Fruit fly (Drosophila melanogaster): Measurements from ENCODE around the gene CG42692.

The CG42692 gene

dm6 chr2L:14007801-14008200 lies at the start of gene CG42692:
CG42692 (plus strand) TSS chr2L:14008101.
- TF ChIP-seq fd85E (GFP tag; optimal IDR thresholded peaks at IDR 0.05) (no peak), Hr38 (GFP tag; optimal IDR thresholded peaks at IDR 0.05) (no peak), Eip93F (GFP tag; optimal IDR thresholded peaks at IDR 0.05) (no peak), svp (GFP tag) (peak; percentile 12), Hr4 (GFP tag; optimal IDR thresholded peaks at IDR 0.05) (no peak), CG32006 (GFP tag; optimal IDR thresholded peaks at IDR 0.05) (no peak), CG3032 (tag; optimal IDR thresholded peaks at IDR 0.05) (no peak), CG11902 (GFP tag; optimal IDR thresholded peaks at IDR 0.05) (no peak)

- TF ChIP-seq topi (GFP tag; optimal IDR thresholded peaks at IDR 0.05) (no peak), CG9139 (GFP tag; optimal IDR thresholded peaks at IDR 0.05) (peak; percentile 19)
Measured at dm6 chr2L:13960399-13960798, 47.5 kb upstream of the CG42692 start.

- TF ChIP-seq cyc (GFP tag; optimal IDR thresholded peaks at IDR 0.05) (no peak), svp (GFP tag) (peak; percentile 71), Eip78C (GFP tag) (peak; percentile 59)
Measured at dm6 chr2L:13963467-13964122, 44.3 kb upstream of the CG42692 start, which contains the start of gene NimB1. NimB1 (plus strand) TSS chr2L:13963507.

DNA sequence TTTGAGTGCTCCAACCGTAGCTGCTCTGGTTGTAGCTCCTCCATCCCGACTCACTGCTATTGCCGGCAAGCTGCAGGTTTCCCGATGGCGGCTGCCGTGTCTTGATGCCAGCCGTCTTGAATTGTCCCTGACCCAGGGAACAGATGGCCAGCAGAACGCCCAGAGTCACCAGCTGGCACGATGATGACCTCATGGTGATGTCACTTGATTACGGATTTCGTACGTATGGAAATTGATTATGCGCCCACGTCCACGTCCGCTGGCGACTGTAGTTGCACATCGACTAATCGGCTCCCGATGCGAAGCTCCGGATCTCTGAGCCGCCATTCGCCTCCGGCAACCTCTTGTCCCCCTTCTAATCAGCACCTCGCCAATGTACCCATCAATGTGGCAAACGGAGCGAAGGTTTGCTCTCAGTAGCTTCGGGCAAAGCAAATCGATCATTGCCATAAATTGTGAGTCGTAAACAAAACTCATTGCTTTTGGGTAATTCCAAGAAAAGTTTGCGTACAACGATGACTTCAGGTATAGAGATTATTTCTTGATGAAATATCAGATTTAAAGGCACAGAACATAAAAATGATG lies 41.1 kb upstream of the CG42692 start, which contains the start of gene NimB2:
NimB2 (minus strand) TSS at position 287 of the 585 bp plus-strand sequence.
- no peak for TF ChIP-seq Hr38 (GFP tag; optimal IDR thresholded peaks at IDR 0.05)
- no peak for TF ChIP-seq CG15336 (GFP tag; IDR thresholded peaks at IDR 0.05)
- no peak for TF ChIP-seq Eip75B (GFP tag; optimal IDR thresholded peaks at IDR 0.05)
- peak; percentile 94 for TF ChIP-seq svp (GFP tag)
- TF ChIP-seq Eip78C (GFP tag), result peak; percentile 16

dm6 chr2L:13967846-13968350 lies 40.0 kb upstream of the CG42692 start, which contains the start of gene NimB3:
NimB3 (minus strand) TSS chr2L:13967985.
- TF ChIP-seq achi (GFP tag; optimal IDR thresholded peaks at IDR 0.05) (no peak), fd59A (GFP tag; optimal IDR thresholded peaks at IDR 0.05) (no peak), Sox15 (GFP tag; optimal IDR thresholded peaks at IDR 0.05) (no peak), fkh (GFP tag; optimal IDR thresholded peaks at IDR 0.05) (no peak), CG11902 (GFP tag; optimal IDR thresholded peaks at IDR 0.05) (no peak), CG34406 (GFP tag; optimal IDR thresholded peaks at IDR 0.05) (no peak), Hr4 (GFP tag; optimal IDR thresholded peaks at IDR 0.05) (no peak), Ets21C (GFP tag; optimal IDR thresholded peaks at IDR 0.05) (no peak), CG6163 (GFP tag; IDR thresholded peaks at IDR 0.05) (no peak), Lpt (GFP tag; optimal IDR thresholded peaks at IDR 0.05) (no peak), Gug (GFP tag; IDR thresholded peaks at IDR 0.05) (no peak), lz (GFP tag; optimal IDR thresholded peaks at IDR 0.05) (no peak), svp (GFP tag) (peak; percentile 97), Met (GFP tag; optimal IDR thresholded peaks at IDR 0.05) (no peak), eg (GFP tag; IDR thresholded peaks at IDR 0.05) (no peak), Eip78C (GFP tag) (peak; percentile 61), CG31627 (GFP tag; optimal IDR thresholded peaks at IDR 0.05) (peak; percentile 27), fd85E (GFP tag; optimal IDR thresholded peaks at IDR 0.05) (no peak), CG6792 (GFP tag; optimal IDR thresholded peaks at IDR 0.05) (no peak), net (GFP tag; optimal IDR thresholded peaks at IDR 0.05) (no peak), Smox (GFP tag; optimal IDR thresholded peaks at IDR 0.05) (peak; percentile 5), dsx (GFP tag; optimal IDR thresholded peaks at IDR 0.05; ENCODE audit: poor library complexity, severe bottlenecking) (no peak), pdm3 (GFP tag; optimal IDR thresholded peaks at IDR 0.05) (no peak), CG6854 (GFP tag; optimal IDR thresholded peaks at IDR 0.05) (no peak), topi (GFP tag; optimal IDR thresholded peaks at IDR 0.05) (peak; percentile 24), ss (GFP tag; optimal IDR thresholded peaks at IDR 0.05) (no peak), CG11294 (GFP tag; IDR thresholded peaks at IDR 0.05) (no peak), CG9139 (GFP tag; optimal IDR thresholded peaks at IDR 0.05) (no peak), CG3032 (tag; optimal IDR thresholded peaks at IDR 0.05) (no peak), dac (GFP tag; optimal IDR thresholded peaks at IDR 0.05) (no peak), cyc (GFP tag; optimal IDR thresholded peaks at IDR 0.05) (no peak), Hr38 (GFP tag; optimal IDR thresholded peaks at IDR 0.05) (no peak), CG8632 (GFP tag; optimal IDR thresholded peaks at IDR 0.05) (no peak), vri (GFP tag; optimal IDR thresholded peaks at IDR 0.05) (peak; percentile 1), CG3919 (GFP tag; optimal IDR thresholded peaks at IDR 0.05) (no peak), spab (GFP tag; optimal IDR thresholded peaks at IDR 0.05) (no peak), CG8319 (GFP tag; optimal IDR thresholded peaks at IDR 0.05) (no peak)
